Worm (Caenorhabditis elegans) whole organism, midembryonic: Measurements from ENCODE around the gene F58D12.3.

Experiments
- cog-1 ChIP-seq: sonication (generic microtip); optimal IDR thresholded peaks from 2 replicates; lab custom pipeline; 2016; ENCODE audit warnings: missing genetic modification characterization, missing compliant biosample characterization
- klf-2 ChIP-seq: fragments of 200-800 bp; sonication (Bioruptor generic); conservative IDR thresholded peaks from 2 replicates; pipeline ENCODE4 v1.3.6; 2022; ENCODE audit warnings: missing genetic modification reagents, missing genetic modification characterization, missing compliant biosample characterization

DNA sequence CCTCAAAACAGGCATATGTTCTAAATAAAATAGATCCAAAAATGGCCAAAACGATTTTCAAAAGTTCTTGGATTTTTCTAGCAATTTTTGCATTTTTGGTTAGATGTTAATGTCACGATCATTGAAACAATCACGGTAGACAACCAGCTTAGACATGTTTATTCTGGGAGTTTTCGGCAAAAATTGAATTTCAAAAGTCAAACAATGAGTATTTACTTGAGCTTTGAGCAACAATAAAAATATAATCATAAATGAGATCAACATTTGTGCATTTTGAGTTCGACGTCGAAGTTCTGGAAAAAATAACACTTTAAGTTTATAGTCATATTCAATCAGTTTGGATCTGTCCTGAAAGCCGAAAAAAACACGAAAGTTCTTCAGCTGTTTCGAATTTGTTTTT lies 31.4 kb upstream of the F58D12.3 start, which contains the start of gene T08G5.2:
- TF ChIP-seq klf-2 (GFP tag; lab: Robert Waterston, UW) (no peak), cog-1 (tag; lab: Kevin White, UChicago) (no peak)
